Worm (Caenorhabditis elegans): Measurements from ENCODE around the gene nhr-27.

DNA sequence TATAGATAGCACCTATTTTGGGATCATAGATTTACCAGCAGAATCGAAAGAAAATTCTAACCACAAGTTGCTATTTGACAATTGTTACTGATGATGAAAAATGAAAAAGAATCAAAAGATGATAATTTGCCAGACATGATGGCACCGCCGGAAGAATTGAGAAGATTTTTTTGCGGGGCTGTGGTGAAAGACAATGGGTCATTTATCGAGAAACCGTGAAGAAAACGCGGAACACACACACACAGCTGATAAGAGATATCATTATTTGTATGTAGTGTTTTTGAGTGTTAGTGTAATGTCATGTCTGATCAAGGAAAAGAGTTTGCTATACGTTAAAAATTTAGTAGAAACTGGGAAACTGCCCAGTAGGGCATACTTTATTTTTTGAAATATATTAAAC, 26.7 kb upstream of the nhr-27 start:
- TF ChIP-seq mxl-3 (GFP tag; optimal IDR thresholded peaks at IDR 0.05) (no peak), nhr-76 (tag; optimal IDR thresholded peaks at IDR 0.05) (no peak), pqm-1 (tag; optimal IDR thresholded peaks at IDR 0.05) (no peak), lsy-2 (tag; optimal IDR thresholded peaks at IDR 0.05) (no peak), lin-13 (GFP tag; optimal IDR thresholded peaks at IDR 0.05) (no peak), unc-130 (GFP tag; optimal IDR thresholded peaks at IDR 0.05) (no peak), T20F7.1 (GFP tag; optimal IDR thresholded peaks at IDR 0.05) (no peak), lir-3 (tag; optimal IDR thresholded peaks at IDR 0.05) (no peak), gei-8 (GFP tag; optimal IDR thresholded peaks at IDR 0.05) (no peak), nhr-10 (tag; optimal IDR thresholded peaks at IDR 0.05) (no peak), ama-1 (optimal IDR thresholded peaks at IDR 0.05) (no peak), spr-3 (GFP tag; optimal IDR thresholded peaks at IDR 0.05) (no peak), snpc-4 (tag; optimal IDR thresholded peaks at IDR 0.05) (no peak), Y48G9A.11 (GFP tag; IDR thresholded peaks at IDR 0.05) (no peak)
